Worm (Caenorhabditis elegans): ENCODE results near the gene F22B5.4.
A peak's percentile ranks its signal among the peaks of the same experiment; 100 is the strongest.

DNA sequence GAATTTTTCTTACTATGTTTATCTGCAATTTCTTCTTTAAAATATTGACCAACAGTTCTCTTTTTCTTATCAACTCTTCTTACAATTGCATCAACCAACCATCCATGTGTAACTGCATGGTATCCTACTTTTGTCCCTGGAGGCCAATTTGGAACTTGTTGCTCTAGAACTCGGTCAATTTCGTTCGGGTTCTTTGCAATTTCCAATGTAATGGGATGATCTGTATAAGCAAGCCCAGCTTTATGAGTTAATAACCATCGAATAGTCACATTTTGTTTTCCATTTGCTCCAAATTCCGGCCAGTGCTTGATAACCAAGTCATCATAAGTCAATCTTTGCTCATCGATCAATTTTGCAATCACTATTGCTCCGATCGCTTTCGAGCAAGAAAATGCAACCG lies 29.8 kb downstream of the F22B5.4 start:
- TF ChIP-seq lin-13 (GFP tag; optimal IDR thresholded peaks at IDR 0.05) (no peak), ets-5 (GFP tag; IDR thresholded peaks at IDR 0.05) (no peak), ama-1 (optimal IDR thresholded peaks at IDR 0.05) (peak; percentile 30), nhr-76 (tag; optimal IDR thresholded peaks at IDR 0.05) (no peak), nhr-237 (tag; optimal IDR thresholded peaks at IDR 0.05) (no peak), zag-1 (tag; optimal IDR thresholded peaks at IDR 0.05) (no peak), tbx-2 (tag; optimal IDR thresholded peaks at IDR 0.05) (no peak), aha-1 (tag; optimal IDR thresholded peaks at IDR 0.05) (no peak), snu-23 (GFP tag; optimal IDR thresholded peaks at IDR 0.05) (no peak), hlh-17 (GFP tag; optimal IDR thresholded peaks at IDR 0.05; ENCODE audit: borderline replicate concordance) (no peak), lin-14 (GFP tag; optimal IDR thresholded peaks at IDR 0.05) (no peak), efl-1 (optimal IDR thresholded peaks at IDR 0.05) (no peak), efl-1 (GFP tag; optimal IDR thresholded peaks at IDR 0.05 in 1 of 2) (peak in 1 of 2 experiments; percentile 77), ztf-11 (tag; optimal IDR thresholded peaks at IDR 0.05) (no peak)

Measured in whole organism, L1 larva.